Fruit fly (Drosophila melanogaster) whole organism, embryonic: ENCODE measurements around the gene Stat92E.
A peak's percentile ranks its signal among the peaks of the same experiment; 100 is the strongest.

Experiments
- B-H2 ChIP-seq: fragments of 200-800 bp; sonication (Bioruptor generic); optimal IDR thresholded peaks from 2 replicates; lab custom pipeline; 2018; ENCODE audit warnings: missing biosample characterization, mild to moderate bottlenecking, missing genetic modification characterization
- BtbVII ChIP-seq: fragments of 200-800 bp; sonication (Bioruptor generic); optimal IDR thresholded peaks from 3 replicates; lab custom pipeline; 2017; ENCODE audit warnings: missing biosample characterization, mild to moderate bottlenecking, missing genetic modification characterization
- CG10543 ChIP-seq: fragments of 200-800 bp; sonication (Bioruptor generic); optimal IDR thresholded peaks from 3 replicates; lab custom pipeline; 2017; ENCODE audit warnings: missing biosample characterization, mild to moderate bottlenecking, missing genetic modification characterization, moderate library complexity
- CG10979 ChIP-seq: fragments of 200-800 bp; sonication (Bioruptor generic); optimal IDR thresholded peaks from 2 replicates; lab custom pipeline; 2018; ENCODE audit warnings: missing biosample characterization, mild to moderate bottlenecking, missing genetic modification characterization, moderate library complexity
- CG11560 ChIP-seq: fragments of 200-800 bp; sonication (Bioruptor generic); IDR thresholded peaks from 3 replicates; pipeline ENCODE4 v1.3.6; 2022; ENCODE audit warnings: missing biosample characterization, missing genetic modification characterization
- CG11723 ChIP-seq: fragments of 200-800 bp; sonication (Bioruptor generic); optimal IDR thresholded peaks from 2 replicates; lab custom pipeline; 2017; ENCODE audit warnings: missing biosample characterization, mild to moderate bottlenecking, missing genetic modification characterization
- CG12104 ChIP-seq: fragments of 200-800 bp; sonication (Bioruptor generic); optimal IDR thresholded peaks from 3 replicates; lab custom pipeline; 2016; ENCODE audit warnings: missing biosample characterization, missing genetic modification characterization
- CG14667 ChIP-seq: fragments of 200-800 bp; sonication (Bioruptor generic); IDR thresholded peaks from 2 replicates; pipeline ENCODE4 v1.3.6; 2022; ENCODE audit warnings: missing biosample characterization, missing genetic modification characterization
- CG15011 ChIP-seq: fragments of 200-800 bp; sonication (Bioruptor generic); optimal IDR thresholded peaks from 3 replicates; lab custom pipeline; 2018; ENCODE audit warnings: missing biosample characterization, mild to moderate bottlenecking, missing genetic modification characterization
- CG1529 ChIP-seq: fragments of 200-800 bp; sonication (Bioruptor generic); optimal IDR thresholded peaks from 3 replicates; lab custom pipeline; 2018; ENCODE audit warnings: missing biosample characterization, missing genetic modification characterization
- CG17186 ChIP-seq: fragments of 200-800 bp; sonication (Bioruptor generic); optimal IDR thresholded peaks from 3 replicates; lab custom pipeline; 2017; ENCODE audit warnings: missing biosample characterization, missing genetic modification reagents, missing genetic modification characterization
- CG18262 ChIP-seq: fragments of 200-800 bp; optimal IDR thresholded peaks from 3 replicates; lab custom pipeline; 2019; ENCODE audit warnings: missing biosample characterization, mild to moderate bottlenecking, missing genetic modification characterization, moderate library complexity
- CG18764 ChIP-seq: fragments of 200-800 bp; sonication (Bioruptor generic); optimal IDR thresholded peaks from 3 replicates; lab custom pipeline; 2016; ENCODE audit warnings: missing biosample characterization, missing genetic modification characterization
- CG2116 ChIP-seq: fragments of 200-800 bp; sonication (Bioruptor generic); optimal IDR thresholded peaks from 3 replicates; lab custom pipeline; 2018; ENCODE audit warnings: missing biosample characterization, mild to moderate bottlenecking, missing genetic modification characterization
- CG2199 ChIP-seq: fragments of 200-800 bp; sonication (Bioruptor generic); IDR thresholded peaks from 3 replicates; pipeline ENCODE4 v1.3.6; 2022; ENCODE audit warnings: missing biosample characterization, missing genetic modification characterization
- CG30020 ChIP-seq: fragments of 200-800 bp; optimal IDR thresholded peaks from 2 replicates; lab custom pipeline; 2019; ENCODE audit warnings: missing biosample characterization, mild to moderate bottlenecking, missing genetic modification characterization, moderate library complexity
- CG31388 ChIP-seq: fragments of 200-800 bp; sonication (Bioruptor generic); optimal IDR thresholded peaks from 2 replicates; lab custom pipeline; 2016; ENCODE audit warnings: missing biosample characterization, missing genetic modification characterization
- CG3995 ChIP-seq: fragments of 200-800 bp; sonication (Bioruptor generic); optimal IDR thresholded peaks from 3 replicates; lab custom pipeline; 2016; ENCODE audit warnings: missing biosample characterization, missing genetic modification characterization
- CG4404 ChIP-seq: fragments of 200-800 bp; sonication (Bioruptor generic); IDR thresholded peaks from 2 replicates; pipeline ENCODE4 v1.3.6; 2022; ENCODE audit warnings: missing biosample characterization, missing genetic modification characterization
- CG7372 ChIP-seq: fragments of 200-800 bp; sonication (Bioruptor generic); IDR thresholded peaks from 2 replicates; pipeline ENCODE4 v1.3.6; 2022; ENCODE audit warnings: missing biosample characterization, missing genetic modification characterization
- CG8478 ChIP-seq: fragments of >200 bp; optimal IDR thresholded peaks from 2 replicates; lab custom pipeline; 2018
- CG9727 ChIP-seq: fragments of 200-800 bp; sonication (Bioruptor generic); optimal IDR thresholded peaks from 3 replicates; lab custom pipeline; 2017; ENCODE audit warnings: missing biosample characterization, mild to moderate bottlenecking, missing genetic modification characterization
- CG9817 ChIP-seq: fragments of 200-800 bp; sonication (Bioruptor generic); optimal IDR thresholded peaks from 2 replicates; lab custom pipeline; 2018; ENCODE audit warnings: missing biosample characterization, mild to moderate bottlenecking, missing genetic modification characterization, moderate library complexity
- CHES-1-like ChIP-seq: fragments of 200-800 bp; sonication (Bioruptor generic); optimal IDR thresholded peaks from 2 replicates; lab custom pipeline; 2016; ENCODE audit warnings: missing biosample characterization, missing genetic modification characterization
- D ChIP-seq, 2 experiments: fragments of 200-800 bp in 1 of 2; fragments of >200 bp in 1 of 2; sonication (Bioruptor generic) in 1 of 2; optimal IDR thresholded peaks; 2 replicates in 1 of 2; 3 replicates in 1 of 2; lab custom pipeline; 2017; ENCODE audit warnings: mild to moderate bottlenecking in 1 of 2, missing biosample characterization in 1 of 2, missing genetic modification characterization in 1 of 2, missing genetic modification reagents in 1 of 2
- D19A ChIP-seq: fragments of 200-800 bp; optimal IDR thresholded peaks from 3 replicates; lab custom pipeline; 2019; ENCODE audit warnings: missing biosample characterization, mild to moderate bottlenecking, missing genetic modification characterization, moderate library complexity
- Dbx ChIP-seq: fragments of 200-800 bp; sonication (Bioruptor generic); IDR thresholded peaks from 3 replicates; pipeline ENCODE4 v1.3.6; 2022; ENCODE audit warnings: missing biosample characterization, missing genetic modification characterization
- Deaf1 ChIP-seq: fragments of 200-800 bp; optimal IDR thresholded peaks from 3 replicates; lab custom pipeline; 2019; ENCODE audit warnings: missing biosample characterization, mild to moderate bottlenecking, missing genetic modification characterization, moderate library complexity
- Fer2 ChIP-seq: fragments of 200-800 bp; sonication (Bioruptor generic); optimal IDR thresholded peaks from 2 replicates; lab custom pipeline; 2018; ENCODE audit warnings: missing biosample characterization, mild to moderate bottlenecking, missing genetic modification characterization, moderate library complexity
- Gsc ChIP-seq: fragments of 200-800 bp; sonication (Bioruptor generic); IDR thresholded peaks from 2 replicates; pipeline ENCODE4 v1.3.6; 2022; ENCODE audit warnings: missing biosample characterization, missing genetic modification characterization
- HLH54F ChIP-seq: fragments of 200-800 bp; sonication (Bioruptor generic); optimal IDR thresholded peaks from 3 replicates; lab custom pipeline; 2016; ENCODE audit warnings: missing biosample characterization, missing genetic modification characterization
- Hr51 ChIP-seq, 2 experiments: fragments of 200-800 bp; sonication (Bioruptor generic); optimal IDR thresholded peaks; 2 replicates in 1 of 2; 3 replicates in 1 of 2; lab custom pipeline; 2016 to 2018; ENCODE audit warnings: missing biosample characterization in 2 of 2, missing genetic modification characterization in 2 of 2, mild to moderate bottlenecking in 1 of 2, moderate library complexity in 1 of 2
- Six4 ChIP-seq: fragments of 200-800 bp; sonication (Bioruptor generic); optimal IDR thresholded peaks from 2 replicates; lab custom pipeline; 2016; ENCODE audit warnings: missing biosample characterization, missing genetic modification characterization
- Ssrp ChIP-seq: fragments of 200-800 bp; sonication (Bioruptor generic); optimal IDR thresholded peaks from 2 replicates; lab custom pipeline; 2018; ENCODE audit warnings: missing biosample characterization, mild to moderate bottlenecking, missing genetic modification characterization, moderate library complexity
- Taf1 ChIP-seq: fragments of 200-800 bp; sonication (Bioruptor generic); IDR thresholded peaks from 2 replicates; pipeline ENCODE4 v1.3.6; 2022; ENCODE audit warnings: missing biosample characterization, missing genetic modification characterization
- al ChIP-seq: fragments of 200-800 bp; sonication (Bioruptor generic); IDR thresholded peaks from 2 replicates; pipeline ENCODE4 v1.3.6; 2022; ENCODE audit warnings: missing biosample characterization, missing genetic modification characterization
- ara ChIP-seq: fragments of 200-800 bp; sonication (Bioruptor generic); IDR thresholded peaks from 2 replicates; pipeline ENCODE4 v1.3.6; 2022; ENCODE audit warnings: missing biosample characterization, missing genetic modification characterization
- ase ChIP-seq: fragments of 200-800 bp; sonication (Bioruptor generic); IDR thresholded peaks from 3 replicates; pipeline ENCODE4 v1.3.6; 2022; ENCODE audit warnings: missing biosample characterization, missing genetic modification characterization
- caup ChIP-seq: fragments of 200-800 bp; sonication (Bioruptor generic); optimal IDR thresholded peaks from 3 replicates; lab custom pipeline; 2017; ENCODE audit warnings: missing biosample characterization, mild to moderate bottlenecking, missing genetic modification characterization, moderate library complexity; ENCODE audit not compliant: severe bottlenecking
- chm ChIP-seq: fragments of 200-800 bp; sonication (Bioruptor generic); IDR thresholded peaks from 2 replicates; pipeline ENCODE4 v1.3.6; 2022; ENCODE audit warnings: missing biosample characterization, missing genetic modification characterization
- crol ChIP-seq: fragments of 200-800 bp; sonication (Bioruptor generic); IDR thresholded peaks from 2 replicates; pipeline ENCODE4 v1.3.6; 2022; ENCODE audit warnings: missing biosample characterization, missing genetic modification characterization
- eve ChIP-seq, 2 experiments: fragments of >200 bp; optimal IDR thresholded peaks; 2 replicates each; lab custom pipeline; 2017; ENCODE audit warnings: missing biosample characterization in 2 of 2, missing genetic modification characterization in 2 of 2
- fru ChIP-seq: fragments of >200 bp; optimal IDR thresholded peaks from 2 replicates; lab custom pipeline; 2017
- grn ChIP-seq: fragments of 200-800 bp; sonication (Bioruptor generic); optimal IDR thresholded peaks from 3 replicates; lab custom pipeline; 2017; ENCODE audit warnings: missing biosample characterization, missing genetic modification characterization
- gro ChIP-seq: fragments of 200-800 bp; sonication (Bioruptor generic); optimal IDR thresholded peaks from 2 replicates; lab custom pipeline; 2016; ENCODE audit warnings: missing biosample characterization, missing genetic modification characterization
- gt ChIP-seq: fragments of 200-800 bp; sonication (Bioruptor generic); IDR thresholded peaks from 2 replicates; pipeline ENCODE4 v1.3.6; 2022; ENCODE audit warnings: missing biosample characterization, missing genetic modification characterization
- pita ChIP-seq: fragments of 200-800 bp; sonication (Bioruptor generic); optimal IDR thresholded peaks from 2 replicates; lab custom pipeline; 2017; ENCODE audit warnings: missing biosample characterization, mild to moderate bottlenecking, missing genetic modification characterization
- seq ChIP-seq: fragments of 200-800 bp; sonication (Bioruptor generic); IDR thresholded peaks from 2 replicates; pipeline ENCODE4 v1.3.6; 2022; ENCODE audit warnings: missing biosample characterization, missing genetic modification characterization
- sima ChIP-seq: fragments of 200-800 bp; sonication (Bioruptor generic); optimal IDR thresholded peaks from 2 replicates; lab custom pipeline; 2016; ENCODE audit warnings: missing biosample characterization, missing genetic modification characterization
- slou ChIP-seq: fragments of 200-800 bp; sonication (Bioruptor generic); optimal IDR thresholded peaks from 3 replicates; lab custom pipeline; 2016; ENCODE audit warnings: missing biosample characterization, missing genetic modification characterization
- stwl ChIP-seq: fragments of 200-800 bp; sonication (Bioruptor generic); optimal IDR thresholded peaks from 3 replicates; lab custom pipeline; 2018; ENCODE audit warnings: missing biosample characterization, mild to moderate bottlenecking, missing genetic modification characterization, moderate library complexity
- tap ChIP-seq: fragments of 200-800 bp; optimal IDR thresholded peaks from 3 replicates; lab custom pipeline; 2019; ENCODE audit warnings: missing biosample characterization, mild to moderate bottlenecking, missing genetic modification characterization, moderate library complexity

The Stat92E gene

DNA sequence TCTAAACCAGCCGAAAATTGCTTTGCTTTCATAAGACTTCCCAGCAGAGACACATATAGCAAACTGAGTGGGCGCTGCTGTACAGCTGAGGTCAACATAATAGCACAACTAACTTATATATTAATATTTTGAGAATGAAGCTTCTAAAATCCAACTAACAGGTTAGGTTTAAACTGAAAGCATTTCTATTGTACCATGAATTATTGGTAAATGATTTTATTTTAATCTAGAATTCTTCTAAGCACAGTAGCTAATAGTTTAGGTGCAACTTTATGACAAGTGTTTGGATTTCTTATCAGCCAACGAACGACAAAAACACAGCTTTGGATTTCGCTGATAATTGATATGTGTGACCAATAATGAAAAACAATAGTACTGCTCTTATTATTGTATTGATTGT is 2.9 kb upstream of the Stat92E start (continued):
- no peak for TF ChIP-seq Ssrp (tag; lab: Kevin White, UChicago)
- no peak for TF ChIP-seq CG12104 (GFP tag; lab: Kevin White, UChicago)
- TF ChIP-seq CG11560 (tag; lab: Robert Waterston, UW): peak; percentile 47; the same call in 1 of the 3 replicates
- TF ChIP-seq CHES-1-like (GFP tag; lab: Kevin White, UChicago): no peak
- no peak for TF ChIP-seq CG17186
- no peak for TF ChIP-seq CG30020 (tag; lab: Kevin White, UChicago)
- TF ChIP-seq tap (tag; lab: Kevin White, UChicago): peak; percentile 74
- TF ChIP-seq CG9817 (tag; lab: Kevin White, UChicago): no peak
- no peak for TF ChIP-seq fru (lab: Kevin White, UChicago)
- no peak for TF ChIP-seq D (optimal IDR thresholded peaks at IDR 0.05; lab: Kevin White, UChicago)
- peak; percentile 40 for TF ChIP-seq D (GFP tag; optimal IDR thresholded peaks at IDR 0.05; lab: Kevin White, UChicago)
- TF ChIP-seq BtbVII: peak; percentile 81
- peak; percentile 44 for TF ChIP-seq Deaf1 (tag; lab: Kevin White, UChicago)
- no peak for TF ChIP-seq eve (GFP tag; optimal IDR thresholded peaks at IDR 0.05; lab: Kevin White, UChicago)
- no peak for TF ChIP-seq sima (GFP tag; lab: Kevin White, UChicago)
- no peak for TF ChIP-seq Fer2 (tag; lab: Kevin White, UChicago)
- TF ChIP-seq grn (GFP tag; lab: Kevin White, UChicago): peak; percentile 41
- TF ChIP-seq CG10543 (GFP tag; lab: Kevin White, UChicago): no peak
- TF ChIP-seq CG3995: no peak
- TF ChIP-seq CG14667 (GFP tag; lab: Robert Waterston, UW): no peak; the same call in 1 of the 2 replicates
- TF ChIP-seq HLH54F (GFP tag; lab: Kevin White, UChicago): no peak
- TF ChIP-seq CG15011 (GFP tag; lab: Kevin White, UChicago): no peak
- TF ChIP-seq ase (GFP tag; lab: Robert Waterston, UW): 0 out of 3 replicates have a peak, but pooled peaks have one; percentile 33
- TF ChIP-seq Gsc (GFP tag; lab: Robert Waterston, UW): no peak
- TF ChIP-seq CG7372 (GFP tag; lab: Robert Waterston, UW): no peak
- TF ChIP-seq seq (GFP tag; lab: Robert Waterston, UW): no peak
- TF ChIP-seq crol (GFP tag; lab: Robert Waterston, UW): no peak
- TF ChIP-seq CG2116: no peak
- no peak for TF ChIP-seq B-H2 (GFP tag; lab: Kevin White, UChicago)
- peak; percentile 51 for TF ChIP-seq CG10979
- TF ChIP-seq CG1529 (GFP tag; lab: Kevin White, UChicago): no peak
- no peak for TF ChIP-seq Taf1 (GFP tag; lab: Robert Waterston, UW)
- TF ChIP-seq CG18764: no peak
- peak; percentile 69 for TF ChIP-seq D19A (tag; lab: Kevin White, UChicago)
- no peak for TF ChIP-seq CG11723
- no peak for TF ChIP-seq Six4 (GFP tag; lab: Kevin White, UChicago)
- TF ChIP-seq Hr51 (GFP tag; optimal IDR thresholded peaks at IDR 0.05; lab: Kevin White, UChicago): no peak
- TF ChIP-seq CG18262 (tag; lab: Kevin White, UChicago): peak; percentile 67
- peak; percentile 69; the same call in 2 of the 3 replicates for TF ChIP-seq Dbx (GFP tag; lab: Robert Waterston, UW)
- no peak for TF ChIP-seq stwl (tag; lab: Kevin White, UChicago)
- peak; percentile 81 for TF ChIP-seq gro
- TF ChIP-seq CG31388 (GFP tag; lab: Kevin White, UChicago): no peak
- TF ChIP-seq gt (GFP tag; lab: Robert Waterston, UW): no peak
- no peak for TF ChIP-seq pita (GFP tag; lab: Kevin White, UChicago)
- TF ChIP-seq CG2199 (GFP tag; lab: Robert Waterston, UW): no peak
- TF ChIP-seq ara (GFP tag; lab: Robert Waterston, UW): no peak
- peak; percentile 76; the same call in 1 of the 2 replicates for TF ChIP-seq chm (GFP tag; lab: Robert Waterston, UW)
- TF ChIP-seq CG8478 (lab: Kevin White, UChicago): no peak
- no peak for TF ChIP-seq CG4404 (GFP tag; lab: Robert Waterston, UW)
- TF ChIP-seq slou (GFP tag; lab: Kevin White, UChicago): peak; percentile 14
- TF ChIP-seq caup: peak; percentile 37
- peak; percentile 53; the same call in 1 of the 2 replicates for TF ChIP-seq al (GFP tag; lab: Robert Waterston, UW)
- TF ChIP-seq CG9727 (GFP tag; lab: Kevin White, UChicago): peak; percentile 41
